Worm (Caenorhabditis elegans) whole organism, L1 larva: Measurements from ENCODE around the gene ptr-20.

ENCODE experiments used
- C04F5.9 ChIP-seq: sonication (generic microtip); optimal IDR thresholded peaks from 2 replicates; lab custom pipeline; 2016; ENCODE audit warnings: missing genetic modification characterization, missing compliant biosample characterization
- C16A3.4 ChIP-seq: fragments of 150-350 bp; optimal IDR thresholded peaks from 2 replicates; lab custom pipeline; 2014; ENCODE audit warnings: missing biosample characterization, missing genetic modification characterization
- F16B12.6 ChIP-seq: fragments of 150-350 bp; optimal IDR thresholded peaks from 2 replicates; lab custom pipeline; 2014; ENCODE audit warnings: missing biosample characterization, missing genetic modification characterization
- Y116A8C.19 ChIP-seq: sonication (generic microtip); optimal IDR thresholded peaks from 2 replicates; lab custom pipeline; 2016; ENCODE audit warnings: missing compliant biosample characterization, missing genetic modification characterization, borderline replicate concordance
- aha-1 ChIP-seq: fragments of 150-350 bp; optimal IDR thresholded peaks from 2 replicates; lab custom pipeline; 2014; ENCODE audit warnings: missing biosample characterization, missing genetic modification characterization
- ceh-63 ChIP-seq: fragments of 200-800 bp; sonication (Bioruptor generic); optimal IDR thresholded peaks from 2 replicates; lab custom pipeline; 2018; ENCODE audit warnings: mild to moderate bottlenecking, missing genetic modification characterization, missing compliant biosample characterization
- ceh-8 ChIP-seq: fragments of 200-800 bp; sonication (Bioruptor generic); optimal IDR thresholded peaks from 2 replicates; lab custom pipeline; 2018; ENCODE audit warnings: mild to moderate bottlenecking, missing genetic modification characterization, moderate library complexity, missing compliant biosample characterization
- ces-1 ChIP-seq: fragments of 150-350 bp; optimal IDR thresholded peaks from 2 replicates; lab custom pipeline; 2014; ENCODE audit warnings: missing biosample characterization, missing genetic modification reagents, missing genetic modification characterization
- dpl-1 ChIP-seq, 3 experiments: fragments of 150-350 bp in 2 of 3; sonication (generic microtip) in 1 of 3; optimal IDR thresholded peaks; 2 replicates each; lab custom pipeline; 2014 to 2017; ENCODE audit warnings: missing biosample characterization in 3 of 3, missing genetic modification characterization in 3 of 3, missing genetic modification reagents in 3 of 3
- egl-13 ChIP-seq: sonication (generic microtip); optimal IDR thresholded peaks from 2 replicates; lab custom pipeline; 2016; ENCODE audit warnings: missing genotype, missing genetic modification reagents, missing genetic modification characterization, missing compliant biosample characterization
- elt-2 ChIP-seq: sonication (generic microtip); optimal IDR thresholded peaks from 2 replicates; lab custom pipeline; 2016; ENCODE audit warnings: missing genetic modification characterization, mild to moderate bottlenecking, inconsistent platforms, missing compliant biosample characterization, missing genetic modification reagents
- elt-3 ChIP-seq, 6 experiments: fragments of 150-350 bp in 1 of 6; sonication (generic microtip); optimal IDR thresholded peaks; 2 replicates each; lab custom pipeline; 2017 to 2018; ENCODE audit warnings: missing biosample characterization in 6 of 6, missing genetic modification characterization in 6 of 6, inconsistent platforms in 1 of 6
- fkh-4 ChIP-seq: sonication (generic microtip); optimal IDR thresholded peaks from 2 replicates; lab custom pipeline; 2016; ENCODE audit warnings: missing compliant biosample characterization, missing genetic modification characterization, borderline replicate concordance
- fkh-8 ChIP-seq: sonication (generic microtip); optimal IDR thresholded peaks from 2 replicates; lab custom pipeline; 2016; ENCODE audit warnings: mild to moderate bottlenecking, missing genetic modification characterization, missing compliant biosample characterization
- grh-1 ChIP-seq: fragments of 200-800 bp; sonication (Bioruptor generic); IDR thresholded peaks from 2 replicates; pipeline ENCODE4 v1.3.6; 2022; ENCODE audit warnings: missing genetic modification reagents, missing genetic modification characterization, missing compliant biosample characterization
- hlh-17 ChIP-seq: fragments of 200-800 bp; sonication (Bioruptor generic); optimal IDR thresholded peaks from 2 replicates; lab custom pipeline; 2018; ENCODE audit warnings: missing genetic modification characterization, mild to moderate bottlenecking, missing compliant biosample characterization, moderate library complexity, borderline replicate concordance
- hpl-2 ChIP-seq: fragments of 150-350 bp; optimal IDR thresholded peaks from 2 replicates; lab custom pipeline; 2014; ENCODE audit warnings: missing biosample characterization, missing genetic modification reagents, missing genetic modification characterization
- jun-1 ChIP-seq: fragments of 150-350 bp; optimal IDR thresholded peaks from 2 replicates; lab custom pipeline; 2014; ENCODE audit warnings: missing biosample characterization, missing genetic modification reagents, missing genetic modification characterization
- lin-13 ChIP-seq: fragments of 150-350 bp; optimal IDR thresholded peaks from 2 replicates; lab custom pipeline; 2014; ENCODE audit warnings: missing biosample characterization, missing genetic modification reagents, missing genetic modification characterization
- lin-14 ChIP-seq: fragments of 200-800 bp; sonication (Bioruptor generic); optimal IDR thresholded peaks from 2 replicates; lab custom pipeline; 2018; ENCODE audit warnings: mild to moderate bottlenecking, missing genetic modification characterization, moderate library complexity, missing compliant biosample characterization
- lin-15B ChIP-seq: fragments of 150-350 bp; sonication (generic microtip); optimal IDR thresholded peaks from 3 replicates; lab custom pipeline; 2014; ENCODE audit warnings: missing biosample characterization, missing genetic modification characterization
- lin-35 ChIP-seq, 2 experiments: fragments of 150-350 bp; optimal IDR thresholded peaks; 2 replicates each; lab custom pipeline; 2014; ENCODE audit warnings: missing biosample characterization in 2 of 2, missing genetic modification characterization in 2 of 2, missing genetic modification reagents in 2 of 2
- lin-39 ChIP-seq: fragments of 150-350 bp; optimal IDR thresholded peaks from 2 replicates; lab custom pipeline; 2014; ENCODE audit warnings: missing biosample characterization, missing genetic modification reagents, missing genetic modification characterization
- lir-3 ChIP-seq: sonication (generic microtip); optimal IDR thresholded peaks from 2 replicates; lab custom pipeline; 2016; ENCODE audit warnings: mild to moderate bottlenecking, missing genetic modification characterization, moderate library complexity, missing compliant biosample characterization; ENCODE audit not compliant: poor library complexity
- lsy-2 ChIP-seq, 2 experiments: fragments of 150-350 bp; optimal IDR thresholded peaks; 2 replicates each; lab custom pipeline; 2014; ENCODE audit warnings: missing biosample characterization in 2 of 2, missing genetic modification characterization in 2 of 2
- mab-9 ChIP-seq: fragments of 200-800 bp; sonication (Bioruptor generic); IDR thresholded peaks from 2 replicates; pipeline ENCODE4 v1.3.6; 2022; ENCODE audit warnings: missing genetic modification reagents, missing genetic modification characterization, missing compliant biosample characterization
- nhr-19 ChIP-seq: fragments of 200-800 bp; sonication (Bioruptor generic); conservative IDR thresholded peaks from 2 replicates; pipeline ENCODE4 v1.3.6; 2022; ENCODE audit warnings: missing genetic modification characterization, missing compliant biosample characterization
- nhr-20 ChIP-seq: sonication (generic microtip); optimal IDR thresholded peaks from 2 replicates; lab custom pipeline; 2016; ENCODE audit warnings: mild to moderate bottlenecking, missing genetic modification characterization, missing compliant biosample characterization
- nhr-71 ChIP-seq: sonication (generic microtip); optimal IDR thresholded peaks from 2 replicates; lab custom pipeline; 2016; ENCODE audit warnings: mild to moderate bottlenecking, missing genetic modification characterization, moderate library complexity, missing compliant biosample characterization
- nhr-76 ChIP-seq: sonication (generic microtip); optimal IDR thresholded peaks from 2 replicates; lab custom pipeline; 2017; ENCODE audit warnings: missing biosample characterization, missing genetic modification characterization
- nhr-85 ChIP-seq: sonication (generic microtip); peaks from one replicate; lab custom pipeline; 2016; ENCODE audit warnings: missing genetic modification characterization, inconsistent platforms, missing compliant biosample characterization
- nhr-90 ChIP-seq: sonication (generic microtip); optimal IDR thresholded peaks from 2 replicates; lab custom pipeline; 2016; ENCODE audit warnings: mild to moderate bottlenecking, missing genetic modification characterization, missing compliant biosample characterization; ENCODE audit not compliant: poor library complexity
- pax-3 ChIP-seq: fragments of 200-800 bp; sonication (Bioruptor generic); optimal IDR thresholded peaks from 2 replicates; lab custom pipeline; 2018; ENCODE audit warnings: mild to moderate bottlenecking, missing genetic modification characterization, moderate library complexity, missing compliant biosample characterization
- pqm-1 ChIP-seq: sonication (generic microtip); optimal IDR thresholded peaks from 3 replicates; lab custom pipeline; 2017; ENCODE audit warnings: missing biosample characterization, missing genetic modification characterization
- rnt-1 ChIP-seq: sonication (generic microtip); optimal IDR thresholded peaks from 2 replicates; lab custom pipeline; 2016; ENCODE audit warnings: mild to moderate bottlenecking, missing genetic modification characterization, moderate library complexity, missing compliant biosample characterization
- snu-23 ChIP-seq: sonication (generic microtip); optimal IDR thresholded peaks from 2 replicates; lab custom pipeline; 2016; ENCODE audit warnings: missing genetic modification characterization, missing compliant biosample characterization
- sptf-1 ChIP-seq: fragments of 150-350 bp; optimal IDR thresholded peaks from 2 replicates; lab custom pipeline; 2014; ENCODE audit warnings: missing biosample characterization, missing genetic modification characterization
- tbx-2 ChIP-seq: sonication (generic microtip); optimal IDR thresholded peaks from 2 replicates; lab custom pipeline; 2016; ENCODE audit warnings: missing genetic modification characterization, missing compliant biosample characterization
- tlp-1 ChIP-seq: fragments of 150-350 bp; optimal IDR thresholded peaks from 2 replicates; lab custom pipeline; 2014; ENCODE audit warnings: missing biosample characterization, missing genetic modification characterization
- unc-30 ChIP-seq: sonication (generic microtip); optimal IDR thresholded peaks from 2 replicates; lab custom pipeline; 2017; ENCODE audit warnings: missing biosample characterization, missing genetic modification characterization
- unc-62 ChIP-seq: fragments of 150-350 bp; optimal IDR thresholded peaks from 2 replicates; lab custom pipeline; 2014; ENCODE audit warnings: missing biosample characterization, missing genetic modification reagents, missing genetic modification characterization
- vab-15 ChIP-seq: sonication (generic microtip); optimal IDR thresholded peaks from 2 replicates; lab custom pipeline; 2017; ENCODE audit warnings: missing genotype, mild to moderate bottlenecking, missing genetic modification characterization, missing compliant biosample characterization
- xbp-1 ChIP-seq: sonication (generic microtip); optimal IDR thresholded peaks from 2 replicates; lab custom pipeline; 2016; ENCODE audit warnings: missing genetic modification characterization, missing compliant biosample characterization
- zag-1 ChIP-seq: fragments of 150-350 bp; optimal IDR thresholded peaks from 2 replicates; lab custom pipeline; 2014; ENCODE audit warnings: missing biosample characterization, missing genetic modification characterization
- zip-4 ChIP-seq: fragments of 200-800 bp; sonication (Bioruptor generic); optimal IDR thresholded peaks from 2 replicates; lab custom pipeline; 2018; ENCODE audit warnings: mild to moderate bottlenecking, missing genetic modification characterization, moderate library complexity, missing compliant biosample characterization
- ztf-11 ChIP-seq, 2 experiments: sonication (generic microtip); optimal IDR thresholded peaks; 2 replicates each; lab custom pipeline; 2016 to 2017; ENCODE audit warnings: missing genetic modification characterization in 2 of 2, missing biosample characterization in 1 of 2, missing compliant biosample characterization in 1 of 2
- ztf-4 ChIP-seq: fragments of 150-350 bp; optimal IDR thresholded peaks from 2 replicates; lab custom pipeline; 2014; ENCODE audit warnings: missing biosample characterization, missing genetic modification characterization

The ptr-20 gene

ce11 chrII:15157880-15158279 is at the start of gene ptr-20:
ptr-20 (plus strand) TSS chrII:15158180.
- TF ChIP-seq zag-1 (tag; lab: Kevin White, UChicago) (no peak), vab-15 (tag; lab: Kevin White, UChicago) (no peak), xbp-1 (tag; lab: Kevin White, UChicago) (no peak)

- TF ChIP-seq hpl-2 = no peak
- TF ChIP-seq lir-3 = no peak
- TF ChIP-seq lin-15B (tag; lab: Kevin White, UChicago) = no peak
- TF ChIP-seq elt-2 (tag; lab: Kevin White, UChicago) = no peak
- TF ChIP-seq F16B12.6 (tag; lab: Kevin White, UChicago) = no peak
- TF ChIP-seq zip-4 (GFP tag; lab: Kevin White, UChicago) = no peak
- TF ChIP-seq mab-9 (GFP tag; lab: Robert Waterston, UW) = no peak
- TF ChIP-seq lin-39 (tag; lab: Kevin White, UChicago) = no peak
- no peak for TF ChIP-seq rnt-1 (tag; lab: Kevin White, UChicago)
- no peak for TF ChIP-seq lin-14 (GFP tag; lab: Kevin White, UChicago)
- no peak for TF ChIP-seq sptf-1 (tag; lab: Kevin White, UChicago)
- no peak for TF ChIP-seq unc-62 (GFP tag; lab: Kevin White, UChicago)
- TF ChIP-seq egl-13 (tag; lab: Kevin White, UChicago) = no peak
- TF ChIP-seq elt-3 (tag; optimal IDR thresholded peaks at IDR 0.05; lab: Kevin White, UChicago) = no peak
- TF ChIP-seq ces-1 (GFP tag; lab: Kevin White, UChicago) = no peak
- TF ChIP-seq ceh-63 = no peak
- TF ChIP-seq fkh-4 (tag; lab: Kevin White, UChicago) = no peak
- TF ChIP-seq, all 84 proteins: peak for 0
These were observed 48.1 kb upstream of the ptr-20 start, which contains the start of gene Y53F4B.39 for ce11 chrII:15109844-15110243. Y53F4B.39 (plus strand) TSS chrII:15110144.

- TF ChIP-seq Y116A8C.19 (tag; lab: Kevin White, UChicago) (no peak), lsy-2 (tag; optimal IDR thresholded peaks at IDR 0.05; lab: Kevin White, UChicago) (no peak), lin-35 (GFP tag; optimal IDR thresholded peaks at IDR 0.05; lab: Kevin White, UChicago) (peak in 1 of 2 experiments; percentile 54), nhr-76 (tag; lab: Kevin White, UChicago) (no peak), nhr-90 (tag; lab: Kevin White, UChicago) (peak; percentile 12), tbx-2 (no peak), unc-30 (no peak), C04F5.9 (tag; lab: Kevin White, UChicago) (no peak), dpl-1 (GFP tag; optimal IDR thresholded peaks at IDR 0.05; lab: Kevin White, UChicago) (no peak), ceh-8 (GFP tag; lab: Kevin White, UChicago) (no peak), nhr-20 (tag; lab: Kevin White, UChicago) (peak; percentile 86), pax-3 (no peak), fkh-8 (tag; lab: Kevin White, UChicago) (no peak), xbp-1 (tag; lab: Kevin White, UChicago) (no peak), aha-1 (tag; lab: Kevin White, UChicago) (no peak), ceh-63 (no peak), tlp-1 (tag; lab: Kevin White, UChicago) (no peak), ztf-4 (no peak), snu-23 (peak; percentile 50), nhr-71 (tag; lab: Kevin White, UChicago) (peak; percentile 33), nhr-19 (peak; percentile 46), elt-3 (tag; optimal IDR thresholded peaks at IDR 0.05; lab: Kevin White, UChicago) (peak in 1 of 6 experiments; percentile 4), ztf-11 (tag; optimal IDR thresholded peaks at IDR 0.05; lab: Kevin White, UChicago) (no peak), C16A3.4 (tag; lab: Kevin White, UChicago) (peak; percentile 0), elt-2 (tag; lab: Kevin White, UChicago) (peak; percentile 60), grh-1 (GFP tag; lab: Robert Waterston, UW) (no peak), hlh-17 (GFP tag; lab: Kevin White, UChicago) (no peak), nhr-85 (tag; lab: Kevin White, UChicago) (peak; percentile 59), pqm-1 (tag; lab: Kevin White, UChicago) (no peak), jun-1 (no peak), hpl-2 (no peak), lin-13 (GFP tag; lab: Kevin White, UChicago) (no peak), unc-62 (GFP tag; lab: Kevin White, UChicago) (no peak), zip-4 (GFP tag; lab: Kevin White, UChicago) (no peak)
These were observed 46.6 kb upstream of the ptr-20 start for ce11 chrII:15111352-15111751.
